Worm (Caenorhabditis elegans) whole organism, mixed stage, embryonic: ENCODE measurements around the gene F26G1.11.

Source experiments
- M03D4.4 ChIP-seq: sonication (generic microtip); optimal IDR thresholded peaks from 2 replicates; lab custom pipeline; 2017; ENCODE audit warnings: mild to moderate bottlenecking, missing genetic modification characterization, missing compliant biosample characterization
- bed-3 ChIP-seq: fragments of 200-800 bp; sonication (Bioruptor generic); optimal IDR thresholded peaks from 3 replicates; lab custom pipeline; 2018; ENCODE audit warnings: mild to moderate bottlenecking, missing genetic modification characterization, moderate library complexity, missing compliant biosample characterization
- ceh-39 ChIP-seq: fragments of 150-350 bp; optimal IDR thresholded peaks from 2 replicates; lab custom pipeline; 2014; ENCODE audit warnings: missing biosample characterization, missing genetic modification characterization
- ceh-43 ChIP-seq: fragments of 200-800 bp; sonication (Bioruptor generic); optimal IDR thresholded peaks from 2 replicates; lab custom pipeline; 2018; ENCODE audit warnings: mild to moderate bottlenecking, missing genetic modification characterization, moderate library complexity, missing compliant biosample characterization
- ceh-83 ChIP-seq: fragments of 200-800 bp; sonication (Bioruptor generic); optimal IDR thresholded peaks from 2 replicates; lab custom pipeline; 2018; ENCODE audit warnings: mild to moderate bottlenecking, missing genetic modification characterization, missing compliant biosample characterization
- ces-1 ChIP-seq: fragments of 150-350 bp; optimal IDR thresholded peaks from 2 replicates; lab custom pipeline; 2014; ENCODE audit warnings: missing biosample characterization, missing genetic modification reagents, missing genetic modification characterization
- cnd-1 ChIP-seq: fragments of 200-800 bp; sonication (Bioruptor generic); optimal IDR thresholded peaks from 2 replicates; lab custom pipeline; 2018; ENCODE audit warnings: mild to moderate bottlenecking, missing genetic modification characterization, missing compliant biosample characterization
- drap-1 ChIP-seq: fragments of 200-800 bp; sonication (Bioruptor generic); optimal IDR thresholded peaks from 3 replicates; lab custom pipeline; 2018; ENCODE audit warnings: mild to moderate bottlenecking, missing genetic modification characterization, missing compliant biosample characterization
- elt-3 ChIP-seq: fragments of 150-350 bp; optimal IDR thresholded peaks from 2 replicates; lab custom pipeline; 2014; ENCODE audit warnings: missing biosample characterization, missing genetic modification characterization
- flh-1 ChIP-seq: fragments of 200-800 bp; sonication (Bioruptor generic); optimal IDR thresholded peaks from 2 replicates; lab custom pipeline; 2018; ENCODE audit warnings: mild to moderate bottlenecking, missing genetic modification characterization, moderate library complexity, missing compliant biosample characterization
- ham-2 ChIP-seq: fragments of 200-800 bp; sonication (Bioruptor generic); optimal IDR thresholded peaks from 2 replicates; lab custom pipeline; 2018; ENCODE audit warnings: mild to moderate bottlenecking, missing genetic modification characterization, missing compliant biosample characterization
- hlh-1 ChIP-seq: fragments of 150-350 bp; optimal IDR thresholded peaks from 2 replicates; lab custom pipeline; 2014; ENCODE audit warnings: missing biosample characterization, missing genetic modification reagents, missing genetic modification characterization
- lin-13 ChIP-seq: fragments of 150-350 bp; optimal IDR thresholded peaks from 2 replicates; lab custom pipeline; 2014; ENCODE audit warnings: missing biosample characterization, missing genetic modification characterization
- lin-32 ChIP-seq: fragments of 200-800 bp; sonication (Bioruptor generic); optimal IDR thresholded peaks from 2 replicates; lab custom pipeline; 2018; ENCODE audit warnings: mild to moderate bottlenecking, missing genetic modification characterization, missing compliant biosample characterization
- lsy-2 ChIP-seq: fragments of 150-350 bp; optimal IDR thresholded peaks from 2 replicates; lab custom pipeline; 2014; ENCODE audit warnings: missing biosample characterization, missing genetic modification characterization
- mab-5 ChIP-seq: fragments of 150-350 bp; optimal IDR thresholded peaks from 2 replicates; lab custom pipeline; 2014; ENCODE audit warnings: missing biosample characterization, missing genetic modification characterization
- mep-1 ChIP-seq: fragments of 150-350 bp; optimal IDR thresholded peaks from 2 replicates; lab custom pipeline; 2017; ENCODE audit warnings: missing biosample characterization, missing genetic modification reagents, missing genetic modification characterization, inconsistent platforms
- nhr-2 ChIP-seq: fragments of 150-350 bp; optimal IDR thresholded peaks from 2 replicates; lab custom pipeline; 2014; ENCODE audit warnings: missing biosample characterization, missing genetic modification characterization
- nhr-237 ChIP-seq: fragments of 150-350 bp; optimal IDR thresholded peaks from 2 replicates; lab custom pipeline; 2014; ENCODE audit warnings: missing biosample characterization, missing genetic modification characterization
- nhr-28 ChIP-seq: fragments of 150-350 bp; optimal IDR thresholded peaks from 2 replicates; lab custom pipeline; 2014; ENCODE audit warnings: missing biosample characterization, missing genetic modification characterization
- nhr-76 ChIP-seq: sonication (generic microtip); optimal IDR thresholded peaks from 2 replicates; lab custom pipeline; 2017; ENCODE audit warnings: missing biosample characterization, missing genetic modification characterization
- snpc-4 ChIP-seq: fragments of 150-350 bp; optimal IDR thresholded peaks from 2 replicates; lab custom pipeline; 2014; ENCODE audit warnings: missing biosample characterization, missing genetic modification characterization
- unc-120 ChIP-seq: sonication (generic microtip); optimal IDR thresholded peaks from 2 replicates; lab custom pipeline; 2017; ENCODE audit warnings: missing genetic modification characterization, missing compliant biosample characterization; ENCODE audit not compliant: poor library complexity, severe bottlenecking
- unc-39 ChIP-seq: fragments of 150-350 bp; optimal IDR thresholded peaks from 2 replicates; lab custom pipeline; 2014; ENCODE audit warnings: missing biosample characterization, missing genetic modification characterization
- unc-62 ChIP-seq: fragments of 150-350 bp; optimal IDR thresholded peaks from 2 replicates; lab custom pipeline; 2014; ENCODE audit warnings: missing biosample characterization, missing genetic modification reagents, missing genetic modification characterization
- zip-8 ChIP-seq: fragments of 150-350 bp; optimal IDR thresholded peaks from 2 replicates; lab custom pipeline; 2014; ENCODE audit warnings: missing biosample characterization, missing genetic modification characterization
- ztf-11 ChIP-seq: fragments of 150-350 bp; optimal IDR thresholded peaks from 2 replicates; lab custom pipeline; 2014; ENCODE audit warnings: missing biosample characterization, missing genetic modification characterization

Gene F26G1.11

ce11 chrII:4762574-4763285, 14.2 kb upstream of the F26G1.11 start, which contains the start of gene F26G1.2:
Gene F26G1.2, plus strand, starts transcription at chrII:4763081.
- no peak for TF ChIP-seq lin-32 (GFP tag; lab: Kevin White, UChicago)
- no peak for TF ChIP-seq zip-8 (tag; lab: Kevin White, UChicago)
- TF ChIP-seq mab-5 (tag; lab: Kevin White, UChicago), result no peak
- TF ChIP-seq drap-1 (GFP tag; lab: Kevin White, UChicago), result no peak

ce11 chrII:4766284-4766683, 10.7 kb upstream of the F26G1.11 start, which contains the start of gene ttm-2:
Gene ttm-2, minus strand, starts transcription at chrII:4766384.
- TF ChIP-seq lin-32 (GFP tag; lab: Kevin White, UChicago) (no peak), elt-3 (no peak), cnd-1 (tag; lab: Kevin White, UChicago) (no peak), ceh-83 (GFP tag; lab: Kevin White, UChicago) (no peak), lin-13 (tag; lab: Kevin White, UChicago) (no peak), ceh-43 (GFP tag; lab: Kevin White, UChicago) (no peak), ham-2 (GFP tag; lab: Kevin White, UChicago) (no peak), mab-5 (tag; lab: Kevin White, UChicago) (no peak), flh-1 (no peak), unc-120 (no peak), ztf-11 (tag; lab: Kevin White, UChicago) (no peak), unc-62 (GFP tag; lab: Kevin White, UChicago) (no peak), unc-39 (tag; lab: Kevin White, UChicago) (no peak), drap-1 (GFP tag; lab: Kevin White, UChicago) (no peak)
- TF ChIP-seq, all 35 proteins: peak for 0

ce11 chrII:4767612-4768011, 9.3 kb upstream of the F26G1.11 start:
- TF ChIP-seq snpc-4 (tag; lab: Kevin White, UChicago), result no peak
- TF ChIP-seq ceh-43 (GFP tag; lab: Kevin White, UChicago), result no peak
- no peak for TF ChIP-seq bed-3 (GFP tag; lab: Kevin White, UChicago)
- TF ChIP-seq nhr-28 (tag; lab: Kevin White, UChicago), result no peak
- no peak for TF ChIP-seq nhr-237 (tag; lab: Kevin White, UChicago)
- TF ChIP-seq cnd-1 (tag; lab: Kevin White, UChicago), result no peak
- no peak for TF ChIP-seq elt-3
- TF ChIP-seq unc-39 (tag; lab: Kevin White, UChicago), result no peak
- TF ChIP-seq hlh-1 (tag; lab: Kevin White, UChicago), result no peak
- no peak for TF ChIP-seq M03D4.4 (tag; lab: Kevin White, UChicago)
- TF ChIP-seq, all 35 proteins: peak for 0

- no peak for TF ChIP-seq ztf-11 (tag; lab: Kevin White, UChicago)
- TF ChIP-seq nhr-2 (tag; lab: Kevin White, UChicago), result no peak
- no peak for TF ChIP-seq flh-1
- no peak for TF ChIP-seq ceh-39 (tag; lab: Kevin White, UChicago)
- no peak for TF ChIP-seq drap-1 (GFP tag; lab: Kevin White, UChicago)
- TF ChIP-seq elt-3, result no peak
- TF ChIP-seq ham-2 (GFP tag; lab: Kevin White, UChicago), result no peak
- no peak for TF ChIP-seq unc-62 (GFP tag; lab: Kevin White, UChicago)
- TF ChIP-seq ceh-43 (GFP tag; lab: Kevin White, UChicago), result no peak
- no peak for TF ChIP-seq mab-5 (tag; lab: Kevin White, UChicago)
- no peak for TF ChIP-seq ces-1
- no peak for TF ChIP-seq nhr-237 (tag; lab: Kevin White, UChicago)
- TF ChIP-seq snpc-4 (tag; lab: Kevin White, UChicago), result no peak
- TF ChIP-seq nhr-76 (tag; lab: Kevin White, UChicago), result no peak
- TF ChIP-seq mep-1 (tag; lab: Kevin White, UChicago), result no peak
- TF ChIP-seq lsy-2 (tag; lab: Kevin White, UChicago), result no peak
Observed at ce11 chrII:4769096-4769495, 7.8 kb upstream of the F26G1.11 start.

ce11 chrII:4769886-4770285, 7.1 kb upstream of the F26G1.11 start:
- TF ChIP-seq lin-32 (GFP tag; lab: Kevin White, UChicago), result no peak
- TF ChIP-seq hlh-1 (tag; lab: Kevin White, UChicago), result no peak

ce11 chrII:4771282-4771681, 5.7 kb upstream of the F26G1.11 start, which contains the start of gene F26G1.5:
Gene F26G1.5, minus strand, starts transcription at chrII:4771382.
- TF ChIP-seq nhr-237 (tag; lab: Kevin White, UChicago) (no peak), nhr-28 (tag; lab: Kevin White, UChicago) (no peak), lin-32 (GFP tag; lab: Kevin White, UChicago) (no peak), M03D4.4 (tag; lab: Kevin White, UChicago) (no peak)
- TF ChIP-seq, all 35 proteins: peak for 0
